Fruit fly (Drosophila melanogaster) whole organism, adult: ENCODE results near the gene LManII.

Experiments
- CG11617 ChIP-seq: fragments of 200-800 bp; sonication (Bioruptor generic); optimal IDR thresholded peaks from 2 replicates; lab custom pipeline; 2017; ENCODE audit warnings: mild to moderate bottlenecking, missing biosample characterization, missing genetic modification reagents, missing genetic modification characterization
- CG12768 ChIP-seq: fragments of 200-800 bp; sonication (Bioruptor generic); optimal IDR thresholded peaks from 2 replicates; lab custom pipeline; 2017; ENCODE audit warnings: missing biosample characterization, missing genetic modification characterization, mild to moderate bottlenecking, moderate library complexity, missing genetic modification reagents
- CG14711 ChIP-seq: fragments of 200-800 bp; sonication (Bioruptor generic); optimal IDR thresholded peaks from 2 replicates; lab custom pipeline; 2018; ENCODE audit warnings: missing biosample characterization, mild to moderate bottlenecking, missing genetic modification characterization, moderate library complexity
- CG1620 ChIP-seq: fragments of 200-800 bp; sonication (Bioruptor generic); optimal IDR thresholded peaks from 2 replicates; lab custom pipeline; 2016; ENCODE audit warnings: missing biosample characterization, missing genetic modification characterization
- CG33017 ChIP-seq: fragments of 200-800 bp; sonication (Bioruptor generic); optimal IDR thresholded peaks from 2 replicates; lab custom pipeline; 2018; ENCODE audit warnings: missing biosample characterization, mild to moderate bottlenecking, missing genetic modification characterization, moderate library complexity
- CG5204 ChIP-seq: fragments of 200-800 bp; sonication (Bioruptor generic); optimal IDR thresholded peaks from 2 replicates; lab custom pipeline; 2016; ENCODE audit warnings: missing biosample characterization, missing genetic modification characterization
- CG7045 ChIP-seq: fragments of 200-800 bp; sonication (Bioruptor generic); optimal IDR thresholded peaks from 2 replicates; lab custom pipeline; 2017; ENCODE audit warnings: missing biosample characterization, mild to moderate bottlenecking, missing genetic modification characterization
- CG7101 ChIP-seq: fragments of 200-800 bp; sonication (Bioruptor generic); optimal IDR thresholded peaks from 2 replicates; lab custom pipeline; 2018; ENCODE audit warnings: missing biosample characterization, mild to moderate bottlenecking, missing genetic modification characterization, moderate library complexity
- Clk ChIP-seq: fragments of 200-800 bp; sonication (Bioruptor generic); optimal IDR thresholded peaks from 2 replicates; lab custom pipeline; 2017; ENCODE audit warnings: missing biosample characterization, missing genetic modification characterization
- Crg-1 ChIP-seq: fragments of 200-800 bp; sonication (Bioruptor generic); optimal IDR thresholded peaks from 2 replicates; lab custom pipeline; 2016; ENCODE audit warnings: missing biosample characterization, missing genetic modification characterization
- Hr96 ChIP-seq: fragments of 200-800 bp; sonication (Bioruptor generic); optimal IDR thresholded peaks from 2 replicates; lab custom pipeline; 2016; ENCODE audit warnings: missing biosample characterization, missing genetic modification characterization
- Mnt ChIP-seq: fragments of 200-800 bp; sonication (Bioruptor generic); optimal IDR thresholded peaks from 2 replicates; lab custom pipeline; 2016; ENCODE audit warnings: missing biosample characterization, mild to moderate bottlenecking, missing genetic modification characterization
- bab1 ChIP-seq: fragments of 200-800 bp; sonication (Bioruptor generic); optimal IDR thresholded peaks from 3 replicates; lab custom pipeline; 2019; ENCODE audit warnings: missing biosample characterization, mild to moderate bottlenecking, missing genetic modification characterization, moderate library complexity
- cic ChIP-seq: fragments of 200-800 bp; sonication (Bioruptor generic); optimal IDR thresholded peaks from 2 replicates; lab custom pipeline; 2017; ENCODE audit warnings: missing biosample characterization, mild to moderate bottlenecking, missing genetic modification characterization, moderate library complexity
- cnc ChIP-seq, 2 experiments: fragments of >200 bp; optimal IDR thresholded peaks; 2 replicates each; lab custom pipeline; 2017
- kay ChIP-seq: fragments of 200-800 bp; sonication (Bioruptor generic); peaks from one replicate; lab custom pipeline; 2016; ENCODE audit warnings: missing biosample characterization, missing genetic modification characterization, borderline replicate concordance
- ovo ChIP-seq: fragments of 200-800 bp; sonication (Bioruptor generic); optimal IDR thresholded peaks from 2 replicates; lab custom pipeline; 2016; ENCODE audit warnings: missing biosample characterization, missing genetic modification characterization
- pad ChIP-seq: fragments of 200-800 bp; sonication (Bioruptor generic); optimal IDR thresholded peaks from 3 replicates; lab custom pipeline; 2017; ENCODE audit warnings: missing biosample characterization, missing genetic modification characterization, mild to moderate bottlenecking, moderate library complexity, missing genetic modification reagents
- tj ChIP-seq: fragments of 200-800 bp; sonication (Bioruptor generic); optimal IDR thresholded peaks from 3 replicates; lab custom pipeline; 2017; ENCODE audit warnings: missing biosample characterization, mild to moderate bottlenecking, missing genetic modification characterization, moderate library complexity
- toe ChIP-seq: fragments of 200-800 bp; sonication (Bioruptor generic); optimal IDR thresholded peaks from 2 replicates; lab custom pipeline; 2016; ENCODE audit warnings: missing biosample characterization, missing genetic modification characterization

Gene LManII

dm6 chr2L:10466865-10467270, 9.4 kb downstream of the LManII start:
- TF ChIP-seq kay (GFP tag; lab: Kevin White, UChicago) (no peak), CG1620 (GFP tag; lab: Kevin White, UChicago) (no peak), Mnt (GFP tag; lab: Kevin White, UChicago) (no peak), CG7101 (tag; lab: Kevin White, UChicago) (no peak)

dm6 chr2L:10468388-10468787, 10.9 kb downstream of the LManII start:
- TF ChIP-seq CG7045 (GFP tag; lab: Kevin White, UChicago) = peak; percentile 15
- TF ChIP-seq kay (GFP tag; lab: Kevin White, UChicago) = peak; percentile 11
- no peak for TF ChIP-seq toe (GFP tag; lab: Kevin White, UChicago)

- TF ChIP-seq tj = no peak
- no peak for TF ChIP-seq CG14711 (tag; lab: Kevin White, UChicago)
- no peak for TF ChIP-seq cic (GFP tag; lab: Kevin White, UChicago)
- TF ChIP-seq CG33017 = no peak
- TF ChIP-seq pad (GFP tag; lab: Kevin White, UChicago) = no peak
Measured at dm6 chr2L:10468978-10469377, 11.5 kb downstream of the LManII start.

- TF ChIP-seq CG14711 (tag; lab: Kevin White, UChicago) (no peak), bab1 (no peak), toe (GFP tag; lab: Kevin White, UChicago) (no peak), CG33017 (no peak), cnc (optimal IDR thresholded peaks at IDR 0.05; lab: Kevin White, UChicago) (no peak), Clk (no peak), Crg-1 (GFP tag; lab: Kevin White, UChicago) (no peak), Hr96 (GFP tag; lab: Kevin White, UChicago) (no peak), CG1620 (GFP tag; lab: Kevin White, UChicago) (no peak)
Measured at dm6 chr2L:10470211-10470610, 12.8 kb downstream of the LManII start.

dm6 chr2L:10472257-10472656, 14.8 kb downstream of the LManII start:
- TF ChIP-seq CG33017 (no peak), kay (GFP tag; lab: Kevin White, UChicago) (peak; percentile 67), cic (GFP tag; lab: Kevin White, UChicago) (no peak)

- TF ChIP-seq CG7045 (GFP tag; lab: Kevin White, UChicago) = peak; percentile 93
- TF ChIP-seq ovo (GFP tag; lab: Kevin White, UChicago) = peak; percentile 11
- TF ChIP-seq Mnt (GFP tag; lab: Kevin White, UChicago) = peak; percentile 54
- TF ChIP-seq CG33017 = peak; percentile 90
- TF ChIP-seq CG12768 (GFP tag; lab: Kevin White, UChicago) = peak; percentile 86
- TF ChIP-seq CG14711 (tag; lab: Kevin White, UChicago) = peak; percentile 85
- TF ChIP-seq CG7101 (tag; lab: Kevin White, UChicago) = peak; percentile 89
- peak; percentile 40 for TF ChIP-seq tj
- peak; percentile 59 for TF ChIP-seq Crg-1 (GFP tag; lab: Kevin White, UChicago)
- peak; percentile 76 for TF ChIP-seq bab1
- TF ChIP-seq pad (GFP tag; lab: Kevin White, UChicago) = peak; percentile 65
- TF ChIP-seq cic (GFP tag; lab: Kevin White, UChicago) = peak; percentile 4
- no peak for TF ChIP-seq cnc (optimal IDR thresholded peaks at IDR 0.05; lab: Kevin White, UChicago)
- TF ChIP-seq CG1620 (GFP tag; lab: Kevin White, UChicago) = peak; percentile 38
- no peak for TF ChIP-seq toe (GFP tag; lab: Kevin White, UChicago)
- TF ChIP-seq kay (GFP tag; lab: Kevin White, UChicago) = peak; percentile 82
- peak; percentile 61 for TF ChIP-seq Hr96 (GFP tag; lab: Kevin White, UChicago)
- TF ChIP-seq CG5204 = no peak
- peak; percentile 28 for TF ChIP-seq Clk
- TF ChIP-seq CG11617 (GFP tag; lab: Kevin White, UChicago) = peak; percentile 66
Measured at dm6 chr2L:10474268-10474678, 16.8 kb downstream of the LManII start, which contains the start of gene RluA-1. TSS of gene RluA-1 (minus strand) at chr2L:10474349.

dm6 chr2L:10474815-10475214, 17.4 kb downstream of the LManII start:
- TF ChIP-seq CG5204 (no peak), tj (no peak), bab1 (no peak), toe (GFP tag; lab: Kevin White, UChicago) (no peak), Mnt (GFP tag; lab: Kevin White, UChicago) (no peak), cic (GFP tag; lab: Kevin White, UChicago) (no peak), CG1620 (GFP tag; lab: Kevin White, UChicago) (no peak), CG33017 (no peak), kay (GFP tag; lab: Kevin White, UChicago) (no peak), Hr96 (GFP tag; lab: Kevin White, UChicago) (no peak), CG11617 (GFP tag; lab: Kevin White, UChicago) (no peak), CG14711 (tag; lab: Kevin White, UChicago) (no peak), ovo (GFP tag; lab: Kevin White, UChicago) (no peak), CG7045 (GFP tag; lab: Kevin White, UChicago) (no peak)
